Fruit fly (Drosophila melanogaster): ENCODE measurements around the gene Cp15.

Cp15 gene

DNA sequence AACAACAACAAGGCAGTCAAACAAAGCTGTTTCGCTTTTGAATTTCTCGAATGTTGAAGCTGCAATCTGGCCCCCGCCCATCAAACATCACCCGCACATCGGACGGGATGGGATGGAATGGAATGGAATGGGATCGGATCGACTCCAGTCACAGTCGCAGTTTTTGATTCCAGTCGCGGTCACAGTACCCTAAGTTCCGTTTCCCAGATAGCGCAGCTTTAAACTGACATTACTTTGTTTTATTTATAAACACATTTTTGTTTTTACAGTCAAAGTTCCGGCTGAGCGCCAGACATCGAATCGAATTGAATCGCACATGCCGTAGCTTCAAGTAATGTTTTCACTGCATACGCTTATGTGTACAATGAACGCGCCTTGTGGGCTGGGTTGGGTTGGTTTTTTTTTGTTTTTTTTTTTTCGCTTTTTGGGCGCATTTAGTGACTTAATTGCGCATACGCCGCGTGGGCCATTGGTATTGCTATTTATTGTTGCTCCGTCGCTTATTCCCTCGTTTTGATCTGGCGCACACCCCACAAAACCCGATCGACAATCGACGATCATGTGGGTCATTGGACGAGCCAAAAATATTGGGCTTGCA lies 39.5 kb upstream of the Cp15 start (continued):
- TF ChIP-seq CG31224 (GFP tag; IDR thresholded peaks at IDR 0.05) (0 out of 2 replicates have a peak, but pooled peaks have one; percentile 12), eyg (GFP tag; optimal IDR thresholded peaks at IDR 0.05) (peak; percentile 15), wdn (GFP tag; IDR thresholded peaks at IDR 0.05) (no peak), CG30431 (GFP tag; optimal IDR thresholded peaks at IDR 0.05) (no peak), br (optimal IDR thresholded peaks at IDR 0.05) (no peak), Sox102F (GFP tag; optimal IDR thresholded peaks at IDR 0.05) (no peak), gcm (GFP tag; optimal IDR thresholded peaks at IDR 0.05) (no peak), Sry-β (GFP tag; optimal IDR thresholded peaks at IDR 0.05) (no peak), TFAM (GFP tag; optimal IDR thresholded peaks at IDR 0.05) (no peak), CG2678 (tag; optimal IDR thresholded peaks at IDR 0.05) (no peak), Fer1 (GFP tag; optimal IDR thresholded peaks at IDR 0.05) (no peak), nom (GFP tag; optimal IDR thresholded peaks at IDR 0.05) (peak; percentile 5), CG10543 (GFP tag; optimal IDR thresholded peaks at IDR 0.05) (peak; percentile 18), vfl (GFP tag; optimal IDR thresholded peaks at IDR 0.05) (no peak), chm (GFP tag; IDR thresholded peaks at IDR 0.05) (0 out of 2 replicates have a peak, but pooled peaks have one; percentile 32), Spps (tag; optimal IDR thresholded peaks at IDR 0.05) (no peak), CG9876 (GFP tag; optimal IDR thresholded peaks at IDR 0.05) (no peak), H15 (GFP tag; IDR thresholded peaks at IDR 0.05) (no peak), CG10654 (GFP tag; optimal IDR thresholded peaks at IDR 0.05) (no peak), ro (GFP tag; IDR thresholded peaks at IDR 0.05) (no peak), chif (GFP tag; optimal IDR thresholded peaks at IDR 0.05) (no peak), CG4360 (GFP tag; IDR thresholded peaks at IDR 0.05) (no peak), row (GFP tag; IDR thresholded peaks at IDR 0.05) (0 out of 3 replicates have a peak, but pooled peaks have one; percentile 15), mirr (GFP tag; optimal IDR thresholded peaks at IDR 0.05) (no peak), CG17829 (tag; optimal IDR thresholded peaks at IDR 0.05) (no peak), Usf (GFP tag; optimal IDR thresholded peaks at IDR 0.05) (no peak), Mrtf (GFP tag; IDR thresholded peaks at IDR 0.05) (0 out of 3 replicates have a peak, but pooled peaks have one; percentile 34), hkb (optimal IDR thresholded peaks at IDR 0.05) (no peak), hkb (GFP tag; IDR thresholded peaks at IDR 0.05) (no peak), Hmr (GFP tag; optimal IDR thresholded peaks at IDR 0.05) (peak; percentile 11), CG11723 (GFP tag; optimal IDR thresholded peaks at IDR 0.05) (no peak), CG12659 (GFP tag; optimal IDR thresholded peaks at IDR 0.05) (no peak), lab (GFP tag; optimal IDR thresholded peaks at IDR 0.05) (no peak), ssp (GFP tag; IDR thresholded peaks at IDR 0.05) (no peak), CG14965 (GFP tag; optimal IDR thresholded peaks at IDR 0.05; ENCODE audit: borderline replicate concordance) (no peak), CG11456 (GFP tag; IDR thresholded peaks at IDR 0.05) (0 out of 3 replicates have a peak, but pooled peaks have one; percentile 37), al (GFP tag; IDR thresholded peaks at IDR 0.05) (no peak), tap (tag; optimal IDR thresholded peaks at IDR 0.05) (no peak), Mes4 (GFP tag; optimal IDR thresholded peaks at IDR 0.05) (no peak), CG30020 (tag; optimal IDR thresholded peaks at IDR 0.05) (no peak), en (GFP tag; optimal IDR thresholded peaks at IDR 0.05) (no peak), PHDP (tag; optimal IDR thresholded peaks at IDR 0.05) (no peak), zen2 (GFP tag; IDR thresholded peaks at IDR 0.05; ENCODE audit: partially characterized antibody) (no peak), CG7745 (tag; optimal IDR thresholded peaks at IDR 0.05) (no peak), Kr (GFP tag; optimal IDR thresholded peaks at IDR 0.05) (no peak), ab (GFP tag; optimal IDR thresholded peaks at IDR 0.05) (no peak), Ets65A (GFP tag) (peak; percentile 68), mam (GFP tag; optimal IDR thresholded peaks at IDR 0.05) (no peak), cwo (GFP tag; optimal IDR thresholded peaks at IDR 0.05) (peak; percentile 40), CG10565 (GFP tag; optimal IDR thresholded peaks at IDR 0.05) (no peak), lilli (GFP tag; optimal IDR thresholded peaks at IDR 0.05) (no peak)

Data from whole organism, embryonic.